Fruit fly (Drosophila melanogaster): ENCODE measurements around the gene Asciz.
A peak's percentile ranks its signal among the peaks of the same experiment; 100 is the strongest.

Asciz gene

DNA sequence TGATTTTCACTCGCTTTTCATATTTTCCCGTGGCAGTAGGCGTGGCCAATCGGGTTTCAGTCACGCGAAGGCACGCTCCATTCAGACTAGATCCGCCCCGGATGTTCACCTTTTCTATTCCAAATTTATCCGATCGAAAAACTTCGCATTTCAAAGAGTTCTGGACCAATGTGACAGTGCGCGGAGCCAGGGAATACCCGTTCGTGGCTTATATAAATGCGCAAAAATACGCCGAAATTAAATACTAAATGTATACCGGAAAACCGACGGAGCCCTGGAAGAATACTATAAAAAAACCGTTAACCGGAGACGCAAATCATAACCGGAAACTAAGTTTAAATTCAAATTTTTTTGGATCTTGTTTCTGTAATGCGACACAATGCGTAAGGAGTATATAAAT lies 38.5 kb downstream of the Asciz start, which contains the start of gene promL (continued):
- TF ChIP-seq gsb (GFP tag; IDR thresholded peaks at IDR 0.05), result no peak
- peak; percentile 54 for TF ChIP-seq wek (GFP tag; optimal IDR thresholded peaks at IDR 0.05)
- peak; percentile 16 for TF ChIP-seq Atf-2 (GFP tag; optimal IDR thresholded peaks at IDR 0.05)
- no peak for TF ChIP-seq gcm2 (GFP tag; optimal IDR thresholded peaks at IDR 0.05)
- TF ChIP-seq bsh (GFP tag; optimal IDR thresholded peaks at IDR 0.05), result peak in 1 of 2 experiments; percentile 41
- TF ChIP-seq CG3847 (GFP tag; IDR thresholded peaks at IDR 0.05), result 0 out of 2 replicates have a peak, but pooled peaks have one; percentile 28
- no peak for TF ChIP-seq CG6272 (GFP tag; IDR thresholded peaks at IDR 0.05)
- peak; percentile 26; the same call in 1 of the 3 replicates for TF ChIP-seq knrl (GFP tag; IDR thresholded peaks at IDR 0.05; ENCODE audit: partially characterized antibody)
- TF ChIP-seq CG8765 (GFP tag; IDR thresholded peaks at IDR 0.05), result no peak
- peak; percentile 67 for TF ChIP-seq gcm (GFP tag; optimal IDR thresholded peaks at IDR 0.05)
- peak; percentile 49 for TF ChIP-seq CG30403 (GFP tag; optimal IDR thresholded peaks at IDR 0.05)
- TF ChIP-seq CG17359 (tag; optimal IDR thresholded peaks at IDR 0.05), result peak; percentile 41
- peak; percentile 65 for TF ChIP-seq nmo (GFP tag; optimal IDR thresholded peaks at IDR 0.05)
- peak; percentile 27 for TF ChIP-seq CG7786 (GFP tag; optimal IDR thresholded peaks at IDR 0.05)
- TF ChIP-seq en (GFP tag; optimal IDR thresholded peaks at IDR 0.05), result peak; percentile 7
- TF ChIP-seq Dip3 (GFP tag; optimal IDR thresholded peaks at IDR 0.05), result no peak
- peak; percentile 28 for TF ChIP-seq CG11723 (GFP tag; optimal IDR thresholded peaks at IDR 0.05)
- TF ChIP-seq Doc3 (GFP tag; IDR thresholded peaks at IDR 0.05; ENCODE audit: partially characterized antibody), result no peak
- no peak for TF ChIP-seq CG11456 (GFP tag; IDR thresholded peaks at IDR 0.05)
- TF ChIP-seq CG11247 (GFP tag; IDR thresholded peaks at IDR 0.05), result 0 out of 2 replicates have a peak, but pooled peaks have one; percentile 24
- peak; percentile 31 for TF ChIP-seq pho (GFP tag; optimal IDR thresholded peaks at IDR 0.05)
- peak; percentile 47; the same call in 1 of the 2 replicates for TF ChIP-seq sob (GFP tag; IDR thresholded peaks at IDR 0.05)
- no peak for TF ChIP-seq Awh (GFP tag; IDR thresholded peaks at IDR 0.05)
- TF ChIP-seq fd3F (GFP tag; optimal IDR thresholded peaks at IDR 0.05), result peak; percentile 10
- TF ChIP-seq stwl (tag; optimal IDR thresholded peaks at IDR 0.05), result peak; percentile 79
- TF ChIP-seq org-1 (GFP tag; optimal IDR thresholded peaks at IDR 0.05), result peak; percentile 40
- TF ChIP-seq CG3065 (GFP tag; optimal IDR thresholded peaks at IDR 0.05), result no peak
- TF ChIP-seq Usf (GFP tag; optimal IDR thresholded peaks at IDR 0.05), result no peak
- peak; percentile 74 for TF ChIP-seq NfI (GFP tag; optimal IDR thresholded peaks at IDR 0.05)
- TF ChIP-seq Side (GFP tag; optimal IDR thresholded peaks at IDR 0.05), result peak; percentile 57
- TF ChIP-seq Jarid2 (GFP tag; optimal IDR thresholded peaks at IDR 0.05), result peak; percentile 77
- peak; percentile 66 for TF ChIP-seq ems (GFP tag; optimal IDR thresholded peaks at IDR 0.05)
- TF ChIP-seq CG34224 (GFP tag; IDR thresholded peaks at IDR 0.05; ENCODE audit: partially characterized antibody), result no peak
- peak; percentile 15 for TF ChIP-seq Oli (tag; optimal IDR thresholded peaks at IDR 0.05)
- TF ChIP-seq sug (tag; optimal IDR thresholded peaks at IDR 0.05), result peak; percentile 71
- TF ChIP-seq salm (tag; optimal IDR thresholded peaks at IDR 0.05), result peak; percentile 66
- peak; percentile 80 for TF ChIP-seq Meics (GFP tag; optimal IDR thresholded peaks at IDR 0.05)
- no peak for TF ChIP-seq CG7963 (GFP tag; IDR thresholded peaks at IDR 0.05; ENCODE audit: partially characterized antibody)
- no peak; the same call in 1 of the 2 replicates for TF ChIP-seq amos (GFP tag; IDR thresholded peaks at IDR 0.05; ENCODE audit: partially characterized antibody)
- TF ChIP-seq sisA (GFP tag; IDR thresholded peaks at IDR 0.05), result no peak
- peak in 1 of 2 experiments; percentile 55 for TF ChIP-seq insv (GFP tag; optimal IDR thresholded peaks at IDR 0.05)
- TF ChIP-seq ab (GFP tag; optimal IDR thresholded peaks at IDR 0.05), result no peak
- no peak for TF ChIP-seq CG6683 (GFP tag; optimal IDR thresholded peaks at IDR 0.05)
- no peak for TF ChIP-seq CG16815 (GFP tag; optimal IDR thresholded peaks at IDR 0.05)
- peak in 1 of 2 experiments; percentile 43 for TF ChIP-seq dpn (GFP tag; optimal IDR thresholded peaks at IDR 0.05)
- TF ChIP-seq CG17361 (GFP tag; IDR thresholded peaks at IDR 0.05), result peak; percentile 60; the same call in 1 of the 3 replicates
- peak; percentile 70 for TF ChIP-seq B-H2 (GFP tag; optimal IDR thresholded peaks at IDR 0.05)
- no peak; the same call in 1 of the 2 replicates for TF ChIP-seq chm (GFP tag; IDR thresholded peaks at IDR 0.05)
- peak; percentile 89 for TF ChIP-seq ci (GFP tag; IDR thresholded peaks at IDR 0.05)
- peak; percentile 83 for TF ChIP-seq NC2β (GFP tag; optimal IDR thresholded peaks at IDR 0.05)
